Worm (Caenorhabditis elegans) whole organism, L3 larva: Measurements from ENCODE around the gene fbxb-60.

ENCODE experiments used
- R02D3.7 ChIP-seq: fragments of 150-350 bp; optimal IDR thresholded peaks from 2 replicates; lab custom pipeline; 2014; ENCODE audit warnings: missing biosample characterization, missing genetic modification characterization
- ZK546.5 ChIP-seq: sonication (generic microtip); optimal IDR thresholded peaks from 2 replicates; lab custom pipeline; 2017; ENCODE audit warnings: missing biosample characterization, missing genetic modification characterization
- aly-2 ChIP-seq: fragments of 150-350 bp; optimal IDR thresholded peaks from 2 replicates; lab custom pipeline; 2014; ENCODE audit warnings: missing biosample characterization, missing genetic modification characterization
- ama-1 ChIP-seq: fragments of 150-350 bp; optimal IDR thresholded peaks from 2 replicates; lab custom pipeline; 2018
- ceh-16 ChIP-seq: sonication (generic microtip); optimal IDR thresholded peaks from 2 replicates; lab custom pipeline; 2017; ENCODE audit warnings: missing biosample characterization, missing genetic modification characterization
- ceh-28 ChIP-seq: fragments of 150-350 bp; optimal IDR thresholded peaks from 2 replicates; lab custom pipeline; 2014; ENCODE audit warnings: missing biosample characterization, missing genetic modification reagents, missing genetic modification characterization
- ceh-82 ChIP-seq: fragments of 150-350 bp; optimal IDR thresholded peaks from 2 replicates; lab custom pipeline; 2014; ENCODE audit warnings: missing biosample characterization, missing genetic modification characterization
- ceh-9 ChIP-seq: sonication (generic microtip); optimal IDR thresholded peaks from 2 replicates; lab custom pipeline; 2018; ENCODE audit warnings: missing biosample characterization, missing genetic modification characterization
- daf-12 ChIP-seq: fragments of 150-350 bp; optimal IDR thresholded peaks from 2 replicates; lab custom pipeline; 2014; ENCODE audit warnings: missing biosample characterization, missing genetic modification reagents, missing genetic modification characterization
- egl-27 ChIP-seq: sonication (generic microtip); optimal IDR thresholded peaks from 4 replicates; lab custom pipeline; 2017; ENCODE audit warnings: missing biosample characterization, missing genetic modification reagents, missing genetic modification characterization
- egl-5 ChIP-seq: fragments of 150-350 bp; optimal IDR thresholded peaks from 2 replicates; lab custom pipeline; 2017; ENCODE audit warnings: missing biosample characterization, missing genetic modification reagents, missing genetic modification characterization, inconsistent platforms
- elt-1 ChIP-seq: fragments of 150-350 bp; optimal IDR thresholded peaks from 2 replicates; lab custom pipeline; 2014; ENCODE audit warnings: missing biosample characterization, missing genetic modification characterization
- elt-2 ChIP-seq: sonication (generic microtip); optimal IDR thresholded peaks from 2 replicates; lab custom pipeline; 2016; ENCODE audit warnings: missing genetic modification reagents, mild to moderate bottlenecking, missing genetic modification characterization, missing compliant biosample characterization
- elt-3 ChIP-seq, 3 experiments: fragments of 150-350 bp in 1 of 3; sonication (generic microtip) in 2 of 3; optimal IDR thresholded peaks; 2 replicates in 2 of 3; 4 replicates in 1 of 3; lab custom pipeline; 2014 to 2017; ENCODE audit warnings: missing biosample characterization in 3 of 3, missing genetic modification characterization in 3 of 3
- eor-1 ChIP-seq, 2 experiments: fragments of 150-350 bp; optimal IDR thresholded peaks; 2 replicates each; lab custom pipeline; 2014 to 2018; ENCODE audit warnings: missing biosample characterization in 2 of 2, missing genetic modification characterization in 2 of 2
- fkh-10 ChIP-seq: sonication (generic microtip); optimal IDR thresholded peaks from 2 replicates; lab custom pipeline; 2017; ENCODE audit warnings: missing biosample characterization, missing genetic modification reagents, missing genetic modification characterization
- fos-1 ChIP-seq: fragments of 150-350 bp; optimal IDR thresholded peaks from 2 replicates; lab custom pipeline; 2014; ENCODE audit warnings: missing biosample characterization, missing genetic modification characterization
- hmg-11 ChIP-seq: sonication (generic microtip); optimal IDR thresholded peaks from 2 replicates; lab custom pipeline; 2016; ENCODE audit warnings: missing genetic modification characterization, missing compliant biosample characterization
- jun-1 ChIP-seq: fragments of 150-350 bp; optimal IDR thresholded peaks from 2 replicates; lab custom pipeline; 2014; ENCODE audit warnings: missing biosample characterization, missing genetic modification reagents, missing genetic modification characterization
- lin-15B ChIP-seq: fragments of 150-350 bp; optimal IDR thresholded peaks from 2 replicates; lab custom pipeline; 2014; ENCODE audit warnings: missing biosample characterization, missing genetic modification characterization
- lin-39 ChIP-seq: fragments of 150-350 bp; optimal IDR thresholded peaks from 2 replicates; lab custom pipeline; 2018; ENCODE audit warnings: missing biosample characterization, missing genetic modification reagents, missing genetic modification characterization
- lsy-12 ChIP-seq: sonication (generic microtip); optimal IDR thresholded peaks from 2 replicates; lab custom pipeline; 2016; ENCODE audit warnings: mild to moderate bottlenecking, missing genetic modification characterization, missing compliant biosample characterization
- nfya-1 ChIP-seq: sonication (generic microtip); optimal IDR thresholded peaks from 2 replicates; lab custom pipeline; 2017; ENCODE audit warnings: missing genetic modification characterization, mild to moderate bottlenecking, missing compliant biosample characterization, antibody characterized with exemption, moderate library complexity; ENCODE audit not compliant: insufficient read depth
- nhr-23 ChIP-seq: fragments of 150-350 bp; optimal IDR thresholded peaks from 2 replicates; lab custom pipeline; 2014; ENCODE audit warnings: missing biosample characterization, missing genetic modification reagents, missing genetic modification characterization
- nhr-237 ChIP-seq: fragments of 150-350 bp; optimal IDR thresholded peaks from 2 replicates; lab custom pipeline; 2014; ENCODE audit warnings: missing biosample characterization, missing genetic modification characterization
- nhr-28 ChIP-seq: fragments of 150-350 bp; optimal IDR thresholded peaks from 2 replicates; lab custom pipeline; 2014; ENCODE audit warnings: missing biosample characterization, missing genetic modification characterization
- nhr-43 ChIP-seq: sonication (generic microtip); optimal IDR thresholded peaks from 2 replicates; lab custom pipeline; 2016; ENCODE audit warnings: mild to moderate bottlenecking, missing genetic modification characterization, missing compliant biosample characterization; ENCODE audit not compliant: poor library complexity, severe bottlenecking
- nhr-67 ChIP-seq: fragments of 150-350 bp; optimal IDR thresholded peaks from 2 replicates; lab custom pipeline; 2014; ENCODE audit warnings: missing biosample characterization, missing genetic modification characterization
- nhr-77 ChIP-seq: fragments of 150-350 bp; optimal IDR thresholded peaks from 2 replicates; lab custom pipeline; 2014; ENCODE audit warnings: missing biosample characterization, missing genetic modification characterization
- pha-4 ChIP-seq: fragments of 150-350 bp; optimal IDR thresholded peaks from 2 replicates; lab custom pipeline; 2014; ENCODE audit warnings: missing biosample characterization, missing genetic modification reagents, missing genetic modification characterization
- pqm-1 ChIP-seq: fragments of 150-350 bp; optimal IDR thresholded peaks from 2 replicates; lab custom pipeline; 2017; ENCODE audit warnings: missing biosample characterization, missing genetic modification characterization, inconsistent platforms
- snpc-4 ChIP-seq: fragments of 150-350 bp; optimal IDR thresholded peaks from 2 replicates; lab custom pipeline; 2014; ENCODE audit warnings: missing biosample characterization, missing genetic modification characterization
- tbx-2 ChIP-seq: sonication (generic microtip); optimal IDR thresholded peaks from 2 replicates; lab custom pipeline; 2016; ENCODE audit warnings: mild to moderate bottlenecking, missing genetic modification characterization, missing compliant biosample characterization
- unc-39 ChIP-seq: sonication (generic microtip); optimal IDR thresholded peaks from 4 replicates; lab custom pipeline; 2017; ENCODE audit warnings: missing biosample characterization, missing genetic modification characterization
- unc-62 ChIP-seq: fragments of 150-350 bp; sonication (generic microtip); optimal IDR thresholded peaks from 4 replicates; lab custom pipeline; 2014; ENCODE audit warnings: missing biosample characterization, missing genetic modification reagents, missing genetic modification characterization
- ztf-11 ChIP-seq: fragments of 150-350 bp; optimal IDR thresholded peaks from 2 replicates; lab custom pipeline; 2014; ENCODE audit warnings: missing biosample characterization, missing genetic modification characterization

The fbxb-60 gene

DNA sequence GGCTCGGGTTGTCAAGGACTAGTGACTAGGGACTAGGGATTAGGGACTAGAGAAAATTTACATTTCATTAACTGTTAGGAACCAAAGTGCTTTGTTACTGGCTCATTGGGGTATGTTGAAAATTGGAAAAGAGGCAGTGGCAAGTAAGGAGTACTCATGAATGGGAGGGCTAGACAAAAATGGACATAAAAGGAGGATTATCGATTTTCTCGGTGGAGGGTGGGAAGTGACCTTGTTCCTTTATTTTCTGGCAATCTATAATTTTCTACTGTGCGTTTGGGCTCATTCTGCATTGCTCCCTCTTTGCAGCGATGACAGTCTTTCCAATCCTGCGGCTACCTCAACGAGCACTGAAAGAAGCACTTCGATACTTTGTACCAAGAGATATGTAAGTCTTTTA lies at the start of gene fbxb-60:
Gene fbxb-60 (plus strand): TSS at position 301 of the 400 bp plus-strand sequence.
- no peak for TF ChIP-seq elt-2 (tag; lab: Kevin White, UChicago)
- no peak for TF ChIP-seq lin-39 (tag; lab: Kevin White, UChicago)
- no peak for TF ChIP-seq hmg-11 (tag; lab: Kevin White, UChicago)
- no peak for TF ChIP-seq ceh-9 (tag; lab: Kevin White, UChicago)
- TF ChIP-seq nhr-28 (tag; lab: Kevin White, UChicago), result no peak
- no peak for TF ChIP-seq eor-1 (tag; optimal IDR thresholded peaks at IDR 0.05; lab: Kevin White, UChicago)
- no peak for TF ChIP-seq jun-1 (tag; lab: Kevin White, UChicago)
- no peak for TF ChIP-seq daf-12 (tag; lab: Kevin White, UChicago)
- TF ChIP-seq ztf-11, result no peak
- no peak for TF ChIP-seq pha-4

DNA sequence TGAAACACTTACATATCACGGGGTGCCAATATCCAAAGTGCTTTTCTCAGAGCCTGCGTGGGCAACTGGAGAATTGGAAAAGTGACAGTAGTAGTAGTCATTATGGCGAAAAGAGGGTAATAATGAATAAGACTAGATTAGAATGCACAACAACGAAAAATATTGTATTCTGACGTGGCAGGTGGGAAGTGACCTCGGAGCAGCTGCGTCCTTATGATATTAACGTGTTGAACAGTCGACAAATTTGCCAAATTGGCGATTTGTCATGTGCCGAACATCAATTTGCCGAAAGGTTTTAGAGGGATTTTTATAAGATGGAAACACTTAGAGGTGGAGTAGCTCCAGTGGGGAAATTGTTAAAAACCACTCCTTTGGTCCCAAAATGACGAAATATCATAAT lies 46.6 kb upstream of the fbxb-60 start, which contains the start of gene str-81:
Gene str-81 (minus strand): TSS at position 101 of the 400 bp plus-strand sequence.
- TF ChIP-seq tbx-2 (no peak), lin-39 (tag; lab: Kevin White, UChicago) (no peak), elt-1 (no peak), ceh-9 (tag; lab: Kevin White, UChicago) (no peak), ceh-28 (no peak), ceh-16 (tag; lab: Kevin White, UChicago) (no peak), nhr-43 (tag; lab: Kevin White, UChicago) (no peak), jun-1 (tag; lab: Kevin White, UChicago) (no peak), lsy-12 (tag; lab: Kevin White, UChicago) (no peak), ama-1 (lab: Kevin White, UChicago) (no peak), daf-12 (tag; lab: Kevin White, UChicago) (no peak)

DNA sequence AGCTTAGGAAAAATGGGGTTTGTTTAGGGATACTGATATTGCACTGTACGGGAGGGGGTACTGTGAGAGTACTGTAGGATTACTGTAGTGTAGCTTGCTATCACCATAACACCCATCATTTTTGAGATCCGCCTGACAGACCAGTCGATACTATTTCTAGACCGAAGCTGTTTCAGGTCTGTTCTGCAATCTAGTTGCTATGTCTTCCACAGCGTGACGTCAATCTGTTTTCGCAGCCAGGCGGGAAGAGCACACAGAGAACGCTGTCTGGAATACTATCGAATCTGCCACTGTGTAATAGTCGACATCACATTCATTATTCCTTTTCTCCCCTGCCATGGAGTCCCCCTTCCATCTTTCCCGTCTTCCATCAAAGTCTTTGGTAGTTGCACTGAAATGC lies 45.8 kb upstream of the fbxb-60 start, which contains the start of gene F21D9.11:
Gene F21D9.11 (plus strand): TSS at position 301 of the 400 bp plus-strand sequence.
- TF ChIP-seq fos-1 (tag; lab: Kevin White, UChicago), result no peak
- no peak for TF ChIP-seq tbx-2
- TF ChIP-seq unc-39, result no peak
- TF ChIP-seq ZK546.5, result no peak
- TF ChIP-seq hmg-11 (tag; lab: Kevin White, UChicago), result no peak
- no peak for TF ChIP-seq nhr-237 (tag; lab: Kevin White, UChicago)
- TF ChIP-seq aly-2 (tag; lab: Kevin White, UChicago), result no peak

DNA sequence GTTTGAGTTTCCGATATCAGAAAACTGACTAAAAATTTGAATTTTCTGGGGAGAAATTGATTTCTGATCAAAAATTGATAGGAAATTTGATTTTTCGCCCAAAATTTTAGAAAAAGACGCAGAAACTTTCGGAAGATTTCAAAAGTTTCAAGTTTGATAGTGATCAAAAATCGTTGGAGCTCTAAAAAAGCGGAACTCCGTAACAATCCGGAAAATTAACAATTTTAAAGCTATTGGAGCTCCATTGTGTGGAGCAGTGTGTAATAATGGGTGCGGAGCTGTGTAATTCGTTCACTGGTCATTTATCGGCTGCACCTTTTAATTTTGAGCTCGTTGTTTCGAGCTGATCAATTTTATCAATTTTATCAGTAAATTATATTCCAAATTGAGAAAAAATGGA lies 44.1 kb upstream of the fbxb-60 start, which contains the start of gene F21D9.4:
Gene F21D9.4 (plus strand): TSS at position 301 of the 400 bp plus-strand sequence.
- no peak for TF ChIP-seq unc-62
- TF ChIP-seq jun-1 (tag; lab: Kevin White, UChicago), result no peak
- TF ChIP-seq snpc-4 (tag; lab: Kevin White, UChicago), result no peak
- no peak for TF ChIP-seq eor-1 (tag; optimal IDR thresholded peaks at IDR 0.05; lab: Kevin White, UChicago)
- TF ChIP-seq fkh-10 (GFP tag; lab: Kevin White, UChicago), result no peak
- TF ChIP-seq lin-15B, result no peak
- no peak for TF ChIP-seq elt-3 (tag; optimal IDR thresholded peaks at IDR 0.05; lab: Kevin White, UChicago)
- no peak for TF ChIP-seq nhr-77 (tag; lab: Kevin White, UChicago)
- TF ChIP-seq ceh-82, result no peak
- TF ChIP-seq nhr-43 (tag; lab: Kevin White, UChicago), result no peak
- TF ChIP-seq egl-27 (tag; lab: Kevin White, UChicago), result no peak
- no peak for TF ChIP-seq ceh-16 (tag; lab: Kevin White, UChicago)

- TF ChIP-seq fos-1 (tag; lab: Kevin White, UChicago) (no peak), ZK546.5 (no peak), nhr-43 (tag; lab: Kevin White, UChicago) (no peak), nfya-1 (no peak), pqm-1 (tag; lab: Kevin White, UChicago) (no peak), nhr-23 (tag; lab: Kevin White, UChicago) (no peak), egl-5 (tag; lab: Kevin White, UChicago) (no peak), daf-12 (tag; lab: Kevin White, UChicago) (no peak), lin-39 (tag; lab: Kevin White, UChicago) (no peak), ceh-82 (no peak), pha-4 (no peak), R02D3.7 (tag; lab: Kevin White, UChicago) (no peak), nhr-67 (no peak)
These were observed 40.0 kb upstream of the fbxb-60 start, which contains the start of gene F21D9.3 for ce11 chrV:19257653-19258052. Gene F21D9.3 (minus strand): TSS chrV:19257753.
